Worm (Caenorhabditis elegans) whole organism, L1 larva: Measurements from ENCODE around the gene F53F8.5.

Source experiments
- elt-3 ChIP-seq, 6 experiments: fragments of 150-350 bp in 1 of 6; sonication (generic microtip); optimal IDR thresholded peaks; 2 replicates each; lab custom pipeline; 2017 to 2018; ENCODE audit warnings: missing biosample characterization in 6 of 6, missing genetic modification characterization in 6 of 6, inconsistent platforms in 1 of 6
- hlh-4 ChIP-seq: sonication (generic microtip); optimal IDR thresholded peaks from 2 replicates; lab custom pipeline; 2016; ENCODE audit warnings: mild to moderate bottlenecking, missing genetic modification characterization, missing compliant biosample characterization
- lin-15B ChIP-seq: fragments of 150-350 bp; sonication (generic microtip); optimal IDR thresholded peaks from 3 replicates; lab custom pipeline; 2014; ENCODE audit warnings: missing biosample characterization, missing genetic modification characterization
- nhr-11 ChIP-seq: fragments of 150-350 bp; optimal IDR thresholded peaks from 2 replicates; lab custom pipeline; 2014; ENCODE audit warnings: missing biosample characterization, missing genetic modification characterization
- zip-4 ChIP-seq: fragments of 200-800 bp; sonication (Bioruptor generic); optimal IDR thresholded peaks from 2 replicates; lab custom pipeline; 2018; ENCODE audit warnings: mild to moderate bottlenecking, missing genetic modification characterization, moderate library complexity, missing compliant biosample characterization

ce11 chrV:20689481-20690039 is 14.3 kb downstream of the F53F8.5 start, which contains the start of gene F53F8.3:
- TF ChIP-seq hlh-4 (tag; lab: Kevin White, UChicago): no peak
- TF ChIP-seq zip-4 (GFP tag; lab: Kevin White, UChicago): no peak
- no peak for TF ChIP-seq lin-15B
- TF ChIP-seq elt-3 (tag; optimal IDR thresholded peaks at IDR 0.05; lab: Kevin White, UChicago): no peak
- no peak for TF ChIP-seq nhr-11 (tag; lab: Kevin White, UChicago)
